Fruit fly (Drosophila melanogaster): ENCODE data around the gene Tom.

Gene Tom

dm6 chr3L:14969171-14969570, at the start of gene Tom:
TSS of gene Tom (plus strand) at chr3L:14969344.
- no peak for TF ChIP-seq psq (optimal IDR thresholded peaks at IDR 0.05)

dm6 chr3L:14925602-14926001, 43.5 kb upstream of the Tom start:
- TF ChIP-seq psq (optimal IDR thresholded peaks at IDR 0.05), result no peak
- TF ChIP-seq CG8478 (optimal IDR thresholded peaks at IDR 0.05), result no peak
- TF ChIP-seq pan (optimal IDR thresholded peaks at IDR 0.05), result no peak
- no peak for TF ChIP-seq usp (GFP tag; optimal IDR thresholded peaks at IDR 0.05)
- TF ChIP-seq Dll (optimal IDR thresholded peaks at IDR 0.05), result no peak
- no peak for TF ChIP-seq EcR (GFP tag; optimal IDR thresholded peaks at IDR 0.05)

DNA sequence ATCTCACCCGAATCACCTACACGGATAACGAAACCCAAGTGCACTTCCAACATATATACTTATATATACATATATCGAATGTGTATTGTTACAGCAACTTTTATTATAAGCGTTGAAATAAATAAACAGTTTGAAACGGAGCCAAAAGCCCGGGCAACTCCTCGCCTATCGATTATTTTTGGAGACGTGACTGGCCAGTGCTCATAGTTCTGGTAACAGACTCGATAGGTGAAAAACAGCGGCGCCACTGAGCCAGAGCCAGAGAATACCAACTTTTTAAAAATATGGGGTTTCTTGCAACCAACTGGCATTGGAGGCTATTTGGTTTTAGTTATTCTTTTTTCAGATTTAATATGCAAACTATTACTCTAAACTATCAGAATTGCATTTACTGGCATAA, 26.4 kb upstream of the Tom start:
- TF ChIP-seq EcR (GFP tag; optimal IDR thresholded peaks at IDR 0.05) (no peak), CG8478 (optimal IDR thresholded peaks at IDR 0.05) (no peak), usp (GFP tag; optimal IDR thresholded peaks at IDR 0.05) (no peak), Dll (optimal IDR thresholded peaks at IDR 0.05) (no peak), psq (optimal IDR thresholded peaks at IDR 0.05) (no peak), pan (optimal IDR thresholded peaks at IDR 0.05) (no peak)

dm6 chr3L:14944231-14944630, 24.9 kb upstream of the Tom start, which contains the start of gene CG13465:
TSS of gene CG13465 (minus strand) at chr3L:14944331.
- TF ChIP-seq psq (optimal IDR thresholded peaks at IDR 0.05), result no peak
- no peak for TF ChIP-seq EcR (GFP tag; optimal IDR thresholded peaks at IDR 0.05)
- TF ChIP-seq pan (optimal IDR thresholded peaks at IDR 0.05), result no peak
- no peak for TF ChIP-seq usp (GFP tag; optimal IDR thresholded peaks at IDR 0.05)
- TF ChIP-seq Dll (optimal IDR thresholded peaks at IDR 0.05), result no peak
- TF ChIP-seq CG8478 (optimal IDR thresholded peaks at IDR 0.05), result no peak

- TF ChIP-seq EcR (GFP tag; optimal IDR thresholded peaks at IDR 0.05), result no peak
- TF ChIP-seq CG8478 (optimal IDR thresholded peaks at IDR 0.05), result no peak
- TF ChIP-seq usp (GFP tag; optimal IDR thresholded peaks at IDR 0.05), result no peak
- no peak for TF ChIP-seq pan (optimal IDR thresholded peaks at IDR 0.05)
- no peak for TF ChIP-seq psq (optimal IDR thresholded peaks at IDR 0.05)
- TF ChIP-seq Dll (optimal IDR thresholded peaks at IDR 0.05), result no peak
Observed at dm6 chr3L:14945961-14946466, 23.1 kb upstream of the Tom start, which contains the start of gene BobA. TSS of gene BobA (minus strand) at chr3L:14946125.

DNA sequence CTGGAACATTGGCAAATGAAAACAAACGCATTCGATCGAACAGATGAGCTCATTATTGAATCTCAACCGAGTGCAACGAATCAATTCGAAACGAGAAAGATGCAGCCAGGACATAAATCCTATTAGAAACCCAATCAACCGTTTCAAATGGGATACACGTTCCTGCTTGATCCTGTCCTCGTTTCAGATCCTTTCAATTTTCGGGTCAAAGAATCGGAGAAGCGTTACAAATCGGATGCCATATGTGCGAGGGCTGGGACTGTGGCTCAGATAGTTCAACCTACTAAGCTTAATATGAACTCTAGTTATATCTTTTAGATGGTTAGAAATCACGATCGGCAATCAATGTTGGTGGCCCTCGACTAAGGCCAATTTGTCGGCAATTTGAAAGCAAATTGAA, 19.2 kb upstream of the Tom start:
- TF ChIP-seq CG8478 (optimal IDR thresholded peaks at IDR 0.05) (no peak), pan (optimal IDR thresholded peaks at IDR 0.05) (no peak), Dll (optimal IDR thresholded peaks at IDR 0.05) (no peak), EcR (GFP tag; optimal IDR thresholded peaks at IDR 0.05) (no peak), usp (GFP tag; optimal IDR thresholded peaks at IDR 0.05) (no peak), psq (optimal IDR thresholded peaks at IDR 0.05) (no peak)

- no peak for TF ChIP-seq psq (optimal IDR thresholded peaks at IDR 0.05)
Observed at dm6 chr3L:14952858-14953669, 16.1 kb upstream of the Tom start.

DNA sequence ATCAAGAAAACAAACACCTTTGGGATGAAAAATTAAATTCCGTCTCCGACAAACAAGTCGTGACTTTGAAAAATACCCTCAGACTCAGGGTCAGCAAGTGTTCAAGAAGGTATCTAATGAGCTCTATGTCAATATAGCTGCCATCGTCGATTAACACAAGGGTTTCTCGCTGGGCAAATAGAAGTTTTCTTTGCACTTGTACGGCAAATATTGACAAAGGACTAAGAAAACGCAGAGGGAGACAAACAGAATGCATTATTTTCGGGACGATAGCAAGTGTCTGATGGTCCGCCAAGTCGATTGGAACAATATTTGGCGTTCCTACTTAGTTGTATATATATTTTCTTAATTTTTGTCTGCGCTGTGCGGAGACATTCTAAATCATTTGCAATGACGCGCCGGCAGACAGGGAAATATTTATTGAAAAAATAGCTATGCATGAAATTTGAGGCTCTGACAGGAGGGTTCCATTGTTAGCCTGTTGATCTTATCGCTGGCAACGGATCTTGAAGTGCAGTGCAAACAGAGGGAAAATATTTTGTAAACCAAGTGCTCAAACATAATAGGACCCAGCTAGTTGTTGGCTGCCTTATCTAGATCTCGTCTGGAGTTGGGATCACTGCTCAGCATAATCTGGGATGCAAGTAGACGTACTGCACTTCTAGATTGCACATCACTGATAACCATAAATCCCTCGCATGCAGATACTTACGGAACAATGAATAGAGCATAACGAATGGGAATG, 12.7 kb upstream of the Tom start:
- TF ChIP-seq psq (optimal IDR thresholded peaks at IDR 0.05), result no peak
- no peak for TF ChIP-seq usp (GFP tag; optimal IDR thresholded peaks at IDR 0.05)
- no peak for TF ChIP-seq CG8478 (optimal IDR thresholded peaks at IDR 0.05)
- no peak for TF ChIP-seq pan (optimal IDR thresholded peaks at IDR 0.05)
- TF ChIP-seq Dll (optimal IDR thresholded peaks at IDR 0.05), result no peak
- no peak for TF ChIP-seq EcR (GFP tag; optimal IDR thresholded peaks at IDR 0.05)

dm6 chr3L:14957033-14957328, 12.2 kb upstream of the Tom start:
- TF ChIP-seq pan (optimal IDR thresholded peaks at IDR 0.05) (no peak), Dll (optimal IDR thresholded peaks at IDR 0.05) (no peak), psq (optimal IDR thresholded peaks at IDR 0.05) (no peak), EcR (GFP tag; optimal IDR thresholded peaks at IDR 0.05) (no peak), CG8478 (optimal IDR thresholded peaks at IDR 0.05) (no peak), usp (GFP tag; optimal IDR thresholded peaks at IDR 0.05) (no peak)

- no peak for TF ChIP-seq Dll (optimal IDR thresholded peaks at IDR 0.05)
Observed at dm6 chr3L:14958613-14959327, 10.4 kb upstream of the Tom start.

dm6 chr3L:14960549-14960948, 8.6 kb upstream of the Tom start:
- TF ChIP-seq Dll (optimal IDR thresholded peaks at IDR 0.05), result no peak

DNA sequence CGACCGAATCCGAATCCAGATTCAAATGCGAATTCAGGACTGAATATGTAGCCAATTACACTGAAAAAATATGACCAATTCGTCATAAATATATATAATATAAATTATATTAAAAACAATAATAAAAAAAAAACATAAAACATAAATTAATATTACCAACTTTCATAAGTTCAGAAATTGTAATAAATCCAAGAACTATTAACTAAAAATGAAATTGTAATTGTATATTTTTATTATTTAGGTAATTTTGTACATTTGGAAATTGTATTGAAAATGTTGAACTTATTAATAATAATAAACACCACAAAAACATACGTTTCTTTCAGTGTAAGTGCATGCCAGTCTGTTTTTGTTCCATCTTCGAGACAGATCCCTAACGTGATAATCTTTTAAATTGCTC, 8.1 kb upstream of the Tom start:
- TF ChIP-seq psq (optimal IDR thresholded peaks at IDR 0.05) (no peak), pan (optimal IDR thresholded peaks at IDR 0.05) (no peak), Dll (optimal IDR thresholded peaks at IDR 0.05) (no peak), CG8478 (optimal IDR thresholded peaks at IDR 0.05) (no peak), EcR (GFP tag; optimal IDR thresholded peaks at IDR 0.05) (no peak), usp (GFP tag; optimal IDR thresholded peaks at IDR 0.05) (no peak)

Measured in whole organism.